Fruit fly (Drosophila melanogaster) whole organism, embryonic: ENCODE results near the gene Setx.

Experiments
- Asciz ChIP-seq: fragments of 200-800 bp; sonication (Bioruptor generic); optimal IDR thresholded peaks from 2 replicates; lab custom pipeline; 2017; ENCODE audit warnings: missing biosample characterization, mild to moderate bottlenecking, missing genetic modification characterization, missing genetic modification reagents
- Bgb ChIP-seq: fragments of 200-800 bp; sonication (Bioruptor generic); IDR thresholded peaks from 2 replicates; pipeline ENCODE4 v1.3.6; 2022; ENCODE audit warnings: missing biosample characterization, missing genetic modification characterization; ENCODE audit not compliant: partially characterized antibody
- Blimp-1 ChIP-seq: fragments of 200-800 bp; sonication (Bioruptor generic); optimal IDR thresholded peaks from 3 replicates; lab custom pipeline; 2018; ENCODE audit warnings: missing biosample characterization, missing genetic modification characterization, mild to moderate bottlenecking, moderate library complexity, missing genetic modification reagents
- CG10267 ChIP-seq: fragments of 200-800 bp; sonication (Bioruptor generic); optimal IDR thresholded peaks from 2 replicates; lab custom pipeline; 2018; ENCODE audit warnings: missing biosample characterization, mild to moderate bottlenecking, missing genetic modification characterization, moderate library complexity
- CG11085 ChIP-seq: fragments of 200-800 bp; sonication (Bioruptor generic); IDR thresholded peaks from 2 replicates; pipeline ENCODE4 v1.3.6; 2022; ENCODE audit warnings: missing biosample characterization, missing genetic modification characterization
- CG12071 ChIP-seq: fragments of 200-800 bp; sonication (Bioruptor generic); optimal IDR thresholded peaks from 3 replicates; lab custom pipeline; 2018; ENCODE audit warnings: missing biosample characterization, mild to moderate bottlenecking, missing genetic modification characterization
- CG12219 ChIP-seq: fragments of 200-800 bp; sonication (Bioruptor generic); optimal IDR thresholded peaks from 3 replicates; lab custom pipeline; 2018; ENCODE audit warnings: missing biosample characterization, mild to moderate bottlenecking, missing genetic modification characterization
- CG12299 ChIP-seq: fragments of 200-800 bp; sonication (Bioruptor generic); optimal IDR thresholded peaks from 2 replicates; lab custom pipeline; 2018; ENCODE audit warnings: missing biosample characterization, mild to moderate bottlenecking, missing genetic modification characterization
- CG12659 ChIP-seq: fragments of 200-800 bp; sonication (Bioruptor generic); optimal IDR thresholded peaks from 3 replicates; lab custom pipeline; 2017; ENCODE audit warnings: mild to moderate bottlenecking, missing biosample characterization, missing genetic modification reagents, missing genetic modification characterization
- CG13287 ChIP-seq: fragments of 200-800 bp; sonication (Bioruptor generic); IDR thresholded peaks from 2 replicates; pipeline ENCODE4 v1.3.6; 2022; ENCODE audit warnings: missing biosample characterization, missing genetic modification characterization; ENCODE audit not compliant: partially characterized antibody
- CG14965 ChIP-seq: fragments of 200-800 bp; sonication (Bioruptor generic); optimal IDR thresholded peaks from 2 replicates; lab custom pipeline; 2016; ENCODE audit warnings: missing biosample characterization, missing genetic modification characterization, borderline replicate concordance
- CG1647 ChIP-seq: fragments of 200-800 bp; sonication (Bioruptor generic); optimal IDR thresholded peaks from 3 replicates; lab custom pipeline; 2016; ENCODE audit warnings: missing biosample characterization, missing genetic modification characterization
- CG16813 ChIP-seq: fragments of 200-800 bp; sonication (Bioruptor generic); IDR thresholded peaks from 3 replicates; pipeline ENCODE4 v1.3.6; 2022; ENCODE audit warnings: missing biosample characterization, missing genetic modification characterization; ENCODE audit not compliant: partially characterized antibody
- CG18599 ChIP-seq: fragments of 200-800 bp; sonication (Bioruptor generic); optimal IDR thresholded peaks from 3 replicates; lab custom pipeline; 2017; ENCODE audit warnings: missing biosample characterization, missing genetic modification characterization, mild to moderate bottlenecking, moderate library complexity, missing genetic modification reagents
- CG2199 ChIP-seq: fragments of 200-800 bp; sonication (Bioruptor generic); IDR thresholded peaks from 3 replicates; pipeline ENCODE4 v1.3.6; 2022; ENCODE audit warnings: missing biosample characterization, missing genetic modification characterization
- CG3163 ChIP-seq: fragments of 200-800 bp; sonication (Bioruptor generic); optimal IDR thresholded peaks from 3 replicates; lab custom pipeline; 2016; ENCODE audit warnings: missing biosample characterization, missing genetic modification characterization
- CG32532 ChIP-seq: fragments of 200-800 bp; sonication (Bioruptor generic); IDR thresholded peaks from 2 replicates; pipeline ENCODE4 v1.3.6; 2022; ENCODE audit warnings: missing biosample characterization, missing genetic modification characterization
- CG32772 ChIP-seq: fragments of 200-800 bp; sonication (Bioruptor generic); IDR thresholded peaks from 2 replicates; pipeline ENCODE4 v1.3.6; 2022; ENCODE audit warnings: missing biosample characterization, missing genetic modification characterization
- CG3847 ChIP-seq: fragments of 200-800 bp; sonication (Bioruptor generic); IDR thresholded peaks from 2 replicates; pipeline ENCODE4 v1.3.6; 2022; ENCODE audit warnings: missing biosample characterization, missing genetic modification characterization
- CG4360 ChIP-seq: fragments of 200-800 bp; sonication (Bioruptor generic); IDR thresholded peaks from 2 replicates; pipeline ENCODE4 v1.3.6; 2022; ENCODE audit warnings: missing biosample characterization, missing genetic modification characterization
- CG6765 ChIP-seq: fragments of 200-800 bp; sonication (Bioruptor generic); optimal IDR thresholded peaks from 3 replicates; lab custom pipeline; 2017; ENCODE audit warnings: missing biosample characterization, mild to moderate bottlenecking, missing genetic modification characterization
- CG6813 ChIP-seq: fragments of 200-800 bp; sonication (Bioruptor generic); optimal IDR thresholded peaks from 2 replicates; lab custom pipeline; 2017; ENCODE audit warnings: missing biosample characterization, missing genetic modification characterization, mild to moderate bottlenecking, moderate library complexity, missing genetic modification reagents
- CG7357 ChIP-seq: fragments of 200-800 bp; sonication (Bioruptor generic); IDR thresholded peaks from 3 replicates; pipeline ENCODE4 v1.3.6; 2022; ENCODE audit warnings: missing biosample characterization, missing genetic modification characterization
- CG9727 ChIP-seq: fragments of 200-800 bp; sonication (Bioruptor generic); optimal IDR thresholded peaks from 3 replicates; lab custom pipeline; 2017; ENCODE audit warnings: missing biosample characterization, mild to moderate bottlenecking, missing genetic modification characterization
- Dfd ChIP-seq, 2 experiments: fragments of >200 bp; optimal IDR thresholded peaks; 2 replicates each; lab custom pipeline; 2017; ENCODE audit warnings: missing biosample characterization in 2 of 2, missing genetic modification characterization in 2 of 2
- E2f2 ChIP-seq: fragments of 200-800 bp; sonication (Bioruptor generic); IDR thresholded peaks from 2 replicates; pipeline ENCODE4 v1.3.6; 2022; ENCODE audit warnings: missing biosample characterization, missing genetic modification characterization
- ERR ChIP-seq: fragments of 200-800 bp; sonication (Bioruptor generic); optimal IDR thresholded peaks from 2 replicates; lab custom pipeline; 2016; ENCODE audit warnings: missing biosample characterization, missing genetic modification characterization
- Elba2 ChIP-seq: fragments of 200-800 bp; sonication (Bioruptor generic); optimal IDR thresholded peaks from 3 replicates; lab custom pipeline; 2016; ENCODE audit warnings: missing biosample characterization, missing genetic modification characterization
- Gug ChIP-seq: fragments of 200-800 bp; sonication (Bioruptor generic); IDR thresholded peaks from 4 replicates; pipeline ENCODE4 v1.3.6; 2022; ENCODE audit warnings: missing biosample characterization, missing genetic modification characterization
- H15 ChIP-seq: fragments of 200-800 bp; sonication (Bioruptor generic); IDR thresholded peaks from 3 replicates; pipeline ENCODE4 v1.3.6; 2022; ENCODE audit warnings: missing biosample characterization, missing genetic modification characterization
- Lhr ChIP-seq: fragments of 200-800 bp; sonication (Bioruptor generic); optimal IDR thresholded peaks from 3 replicates; lab custom pipeline; 2017; ENCODE audit warnings: mild to moderate bottlenecking, missing biosample characterization, missing genetic modification reagents, missing genetic modification characterization
- NK7.1 ChIP-seq: fragments of 200-800 bp; sonication (Bioruptor generic); optimal IDR thresholded peaks from 3 replicates; lab custom pipeline; 2016; ENCODE audit warnings: missing biosample characterization, missing genetic modification characterization
- NfI ChIP-seq: fragments of 200-800 bp; sonication (Bioruptor generic); optimal IDR thresholded peaks from 3 replicates; lab custom pipeline; 2018; ENCODE audit warnings: missing biosample characterization, mild to moderate bottlenecking, missing genetic modification characterization, moderate library complexity
- PHDP ChIP-seq: fragments of 200-800 bp; sonication (Bioruptor generic); optimal IDR thresholded peaks from 3 replicates; lab custom pipeline; 2018; ENCODE audit warnings: missing biosample characterization, mild to moderate bottlenecking, missing genetic modification characterization, moderate library complexity
- Six4 ChIP-seq: fragments of 200-800 bp; sonication (Bioruptor generic); optimal IDR thresholded peaks from 2 replicates; lab custom pipeline; 2016; ENCODE audit warnings: missing biosample characterization, missing genetic modification characterization
- Stat92E ChIP-seq, 3 experiments: fragments of >200 bp in 2 of 3; fragments of 200-800 bp in 1 of 3; sonication (Bioruptor generic) in 1 of 3; optimal IDR thresholded peaks; 2 replicates each; lab custom pipeline; 2017 to 2019; ENCODE audit warnings: missing biosample characterization in 3 of 3, missing genetic modification characterization in 3 of 3, mild to moderate bottlenecking in 1 of 3, moderate library complexity in 1 of 3
- bab2 ChIP-seq: fragments of 200-800 bp; sonication (Bioruptor generic); optimal IDR thresholded peaks from 2 replicates; lab custom pipeline; 2016; ENCODE audit warnings: missing biosample characterization, missing genetic modification characterization
- chn ChIP-seq: fragments of 200-800 bp; sonication (Bioruptor generic); optimal IDR thresholded peaks from 2 replicates; lab custom pipeline; 2016; ENCODE audit warnings: missing biosample characterization, missing genetic modification characterization
- corto ChIP-seq: fragments of 200-800 bp; sonication (Bioruptor generic); optimal IDR thresholded peaks from 2 replicates; lab custom pipeline; 2016; ENCODE audit warnings: missing biosample characterization, mild to moderate bottlenecking, missing genetic modification characterization, moderate library complexity
- en ChIP-seq: fragments of 200-800 bp; sonication (Bioruptor generic); optimal IDR thresholded peaks from 2 replicates; lab custom pipeline; 2016; ENCODE audit warnings: missing biosample characterization, missing genetic modification characterization
- eve ChIP-seq, 2 experiments: fragments of >200 bp; optimal IDR thresholded peaks; 2 replicates each; lab custom pipeline; 2017; ENCODE audit warnings: missing biosample characterization in 2 of 2, missing genetic modification characterization in 2 of 2
- fru ChIP-seq: fragments of >200 bp; optimal IDR thresholded peaks from 2 replicates; lab custom pipeline; 2017
- gsb-n ChIP-seq: fragments of 200-800 bp; sonication (Bioruptor generic); optimal IDR thresholded peaks from 3 replicates; lab custom pipeline; 2018; ENCODE audit warnings: missing biosample characterization, mild to moderate bottlenecking, missing genetic modification characterization
- jing ChIP-seq: fragments of 200-800 bp; sonication (Bioruptor generic); optimal IDR thresholded peaks from 2 replicates; lab custom pipeline; 2018; ENCODE audit warnings: missing biosample characterization, mild to moderate bottlenecking, missing genetic modification characterization
- pnt ChIP-seq: fragments of 200-800 bp; sonication (Bioruptor generic); optimal IDR thresholded peaks from 3 replicates; lab custom pipeline; 2016; ENCODE audit warnings: missing biosample characterization, missing genetic modification characterization
- seq ChIP-seq: fragments of 200-800 bp; sonication (Bioruptor generic); IDR thresholded peaks from 2 replicates; pipeline ENCODE4 v1.3.6; 2022; ENCODE audit warnings: missing biosample characterization, missing genetic modification characterization
- sima ChIP-seq: fragments of 200-800 bp; sonication (Bioruptor generic); optimal IDR thresholded peaks from 2 replicates; lab custom pipeline; 2016; ENCODE audit warnings: missing biosample characterization, missing genetic modification characterization
- sug ChIP-seq: fragments of 200-800 bp; optimal IDR thresholded peaks from 2 replicates; lab custom pipeline; 2019; ENCODE audit warnings: missing biosample characterization, mild to moderate bottlenecking, missing genetic modification characterization, moderate library complexity
- z ChIP-seq: fragments of 200-800 bp; sonication (Bioruptor generic); IDR thresholded peaks from 3 replicates; pipeline ENCODE4 v1.3.6; 2022; ENCODE audit warnings: missing biosample characterization, missing genetic modification characterization
- zen ChIP-seq: fragments of 200-800 bp; sonication (Bioruptor generic); optimal IDR thresholded peaks from 3 replicates; lab custom pipeline; 2018; ENCODE audit warnings: missing biosample characterization, mild to moderate bottlenecking, missing genetic modification characterization, moderate library complexity
- zf30C ChIP-seq: fragments of 200-800 bp; sonication (Bioruptor generic); optimal IDR thresholded peaks from 3 replicates; lab custom pipeline; 2018; ENCODE audit warnings: missing biosample characterization, mild to moderate bottlenecking, missing genetic modification characterization

Gene Setx

dm6 chr3L:8091650-8092068, 45.6 kb downstream of the Setx start, which contains the start of gene CG7565 (continued):
- TF ChIP-seq Elba2 (GFP tag; lab: Kevin White, UChicago) = no peak
- TF ChIP-seq Dfd (GFP tag; optimal IDR thresholded peaks at IDR 0.05; lab: Kevin White, UChicago) = no peak
- TF ChIP-seq CG32772 (GFP tag; lab: Robert Waterston, UW) = no peak
- no peak for TF ChIP-seq Stat92E (GFP tag; optimal IDR thresholded peaks at IDR 0.05; lab: Kevin White, UChicago)
- TF ChIP-seq Bgb (GFP tag; lab: Robert Waterston, UW) = peak; percentile 54
- peak; percentile 84 for TF ChIP-seq CG18599
- TF ChIP-seq CG7357 = no peak
- peak; percentile 49 for TF ChIP-seq CG3847 (GFP tag; lab: Robert Waterston, UW)
- TF ChIP-seq corto (GFP tag; lab: Kevin White, UChicago) = peak; percentile 19
- TF ChIP-seq CG12659 (GFP tag; lab: Kevin White, UChicago) = peak; percentile 69
- peak; percentile 65 for TF ChIP-seq NfI (GFP tag; lab: Kevin White, UChicago)
- peak; percentile 69 for TF ChIP-seq CG13287 (GFP tag; lab: Robert Waterston, UW)
- no peak for TF ChIP-seq fru
- TF ChIP-seq CG12071 (GFP tag; lab: Kevin White, UChicago) = peak; percentile 56
- no peak for TF ChIP-seq sima (GFP tag; lab: Kevin White, UChicago)
- TF ChIP-seq CG1647 = peak; percentile 26
- TF ChIP-seq Lhr = no peak
- TF ChIP-seq CG12219 (GFP tag; lab: Kevin White, UChicago) = no peak
- TF ChIP-seq eve (GFP tag; optimal IDR thresholded peaks at IDR 0.05; lab: Kevin White, UChicago) = no peak
- TF ChIP-seq PHDP (tag; lab: Kevin White, UChicago) = peak; percentile 30
- peak; percentile 19 for TF ChIP-seq Asciz (GFP tag; lab: Kevin White, UChicago)
- TF ChIP-seq CG11085 (GFP tag; lab: Robert Waterston, UW) = no peak
- no peak for TF ChIP-seq NK7.1
- peak; percentile 93 for TF ChIP-seq CG10267 (tag; lab: Kevin White, UChicago)
- TF ChIP-seq bab2 (GFP tag; lab: Kevin White, UChicago) = peak; percentile 21
- TF ChIP-seq seq (GFP tag; lab: Robert Waterston, UW) = no peak
- peak; percentile 66 for TF ChIP-seq CG3163
- TF ChIP-seq sug (tag; lab: Kevin White, UChicago) = peak; percentile 65
- TF ChIP-seq en (GFP tag; lab: Kevin White, UChicago) = no peak
- no peak for TF ChIP-seq gsb-n (tag; lab: Kevin White, UChicago)
- no peak for TF ChIP-seq ERR (GFP tag; lab: Kevin White, UChicago)
- TF ChIP-seq CG6765 (GFP tag; lab: Kevin White, UChicago) = peak; percentile 67
- peak; percentile 12; the same call in 1 of the 4 replicates for TF ChIP-seq Gug (GFP tag; lab: Robert Waterston, UW)
- no peak for TF ChIP-seq zen (tag; lab: Kevin White, UChicago)
- no peak for TF ChIP-seq CG2199 (GFP tag; lab: Robert Waterston, UW)
- TF ChIP-seq Blimp-1 (GFP tag; lab: Kevin White, UChicago) = no peak
- TF ChIP-seq CG14965 = no peak
- TF ChIP-seq Six4 = no peak
- no peak for TF ChIP-seq zf30C (GFP tag; lab: Kevin White, UChicago)
- peak; percentile 49 for TF ChIP-seq CG32532 (GFP tag; lab: Robert Waterston, UW)
- no peak for TF ChIP-seq z (GFP tag; lab: Robert Waterston, UW)
- TF ChIP-seq CG4360 (GFP tag; lab: Robert Waterston, UW) = no peak
- TF ChIP-seq CG9727 (GFP tag; lab: Kevin White, UChicago) = peak; percentile 17
- TF ChIP-seq CG16813 (GFP tag; lab: Robert Waterston, UW) = 0 out of 3 replicates have a peak, but pooled peaks have one; percentile 13
- peak; percentile 12 for TF ChIP-seq CG12299 (tag; lab: Kevin White, UChicago)
- TF ChIP-seq jing (GFP tag; lab: Kevin White, UChicago) = no peak
- TF ChIP-seq pnt (GFP tag; lab: Kevin White, UChicago) = no peak
- peak; percentile 49; the same call in 1 of the 3 replicates for TF ChIP-seq H15 (GFP tag; lab: Robert Waterston, UW)
- peak; percentile 16 for TF ChIP-seq chn (GFP tag; lab: Kevin White, UChicago)
- TF ChIP-seq CG6813 (GFP tag; lab: Kevin White, UChicago) = peak; percentile 60
- TF ChIP-seq E2f2 (GFP tag; lab: Robert Waterston, UW) = peak; percentile 38; the same call in 1 of the 2 replicates
